Worm (Caenorhabditis elegans): Measurements from ENCODE around the gene F09E5.14.

Gene F09E5.14

ce11 chrII:5293287-5293850, 51.3 kb downstream of the F09E5.14 start, which contains the start of gene ZK622.1 (continued):
- TF ChIP-seq bed-1 (GFP tag; IDR thresholded peaks at IDR 0.05) (no peak), zim-3 (tag; optimal IDR thresholded peaks at IDR 0.05) (peak; percentile 50), Y53F4B.3 (GFP tag; IDR thresholded peaks at IDR 0.05) (peak; percentile 43; the same call in 1 of the 2 replicates), xnd-1 (tag; optimal IDR thresholded peaks at IDR 0.05) (no peak), lsy-27 (tag; optimal IDR thresholded peaks at IDR 0.05; ENCODE audit: borderline replicate concordance, insufficient read depth) (no peak), fkh-3 (tag; optimal IDR thresholded peaks at IDR 0.05) (no peak), F57C9.4 (tag; optimal IDR thresholded peaks at IDR 0.05) (no peak), T07F8.4 (tag; optimal IDR thresholded peaks at IDR 0.05) (peak; percentile 44), nhr-90 (tag; optimal IDR thresholded peaks at IDR 0.05) (peak; percentile 61), chd-7 (tag; optimal IDR thresholded peaks at IDR 0.05) (peak; percentile 5), ztf-28 (GFP tag; IDR thresholded peaks at IDR 0.05) (0 out of 2 replicates have a peak, but pooled peaks have one; percentile 54), sdz-38 (tag; optimal IDR thresholded peaks at IDR 0.05) (no peak), D2030.7 (GFP tag; IDR thresholded peaks at IDR 0.05) (peak; percentile 63), let-526 (GFP tag; IDR thresholded peaks at IDR 0.05) (peak; percentile 71), zfh-2 (GFP tag; conservative IDR thresholded peaks at IDR 0.05) (no peak), ztf-18 (tag; optimal IDR thresholded peaks at IDR 0.05) (peak; percentile 48), F33H1.4 (GFP tag; IDR thresholded peaks at IDR 0.05) (peak; percentile 23; the same call in 1 of the 2 replicates), hmg-20 (GFP tag; IDR thresholded peaks at IDR 0.05) (0 out of 2 replicates have a peak, but pooled peaks have one; percentile 33), ceh-91 (GFP tag; IDR thresholded peaks at IDR 0.05) (no peak), ceh-100 (GFP tag; IDR thresholded peaks at IDR 0.05) (0 out of 2 replicates have a peak, but pooled peaks have one; percentile 37), rec-8 (tag; optimal IDR thresholded peaks at IDR 0.05) (peak; percentile 40 to 58), mxl-1 (tag; optimal IDR thresholded peaks at IDR 0.05) (peak; percentile 26), lin-26 (GFP tag; IDR thresholded peaks at IDR 0.05) (peak; percentile 81; the same call in 1 of the 2 replicates), tbp1 (GFP tag; optimal IDR thresholded peaks at IDR 0.05) (peak; percentile 98), dox-1 (GFP tag; IDR thresholded peaks at IDR 0.05) (peak; percentile 55), nfyb-1 (GFP tag; IDR thresholded peaks at IDR 0.05) (0 out of 2 replicates have a peak, but pooled peaks have one; percentile 53)

All from whole organism, young adult.